Fruit fly (Drosophila melanogaster) whole organism, pupa: ENCODE data around the gene ND-13B.

Experiments
- CG32121 ChIP-seq: fragments of 200-800 bp; sonication (Bioruptor generic); IDR thresholded peaks from 2 replicates; pipeline ENCODE4 v1.3.6; 2022; ENCODE audit warnings: missing biosample characterization, missing genetic modification characterization
- CG34367 ChIP-seq: fragments of 200-800 bp; sonication (Bioruptor generic); optimal IDR thresholded peaks from 2 replicates; lab custom pipeline; 2018; ENCODE audit warnings: missing biosample characterization, mild to moderate bottlenecking, missing genetic modification characterization
- CG4496 ChIP-seq: fragments of 200-800 bp; sonication (Bioruptor generic); IDR thresholded peaks from 3 replicates; pipeline ENCODE4 v1.3.6; 2022; ENCODE audit warnings: missing biosample characterization, missing genetic modification characterization
- CG8301 ChIP-seq: fragments of 200-800 bp; sonication (Bioruptor generic); optimal IDR thresholded peaks from 2 replicates; lab custom pipeline; 2018; ENCODE audit warnings: missing biosample characterization, mild to moderate bottlenecking, missing genetic modification characterization
- CG9948 ChIP-seq: fragments of 200-800 bp; sonication (Bioruptor generic); optimal IDR thresholded peaks from 2 replicates; lab custom pipeline; 2018; ENCODE audit warnings: missing biosample characterization, mild to moderate bottlenecking, missing genetic modification characterization, moderate library complexity
- EcR ChIP-seq: fragments of 200-800 bp; sonication (Bioruptor generic); optimal IDR thresholded peaks from 3 replicates; lab custom pipeline; 2019; ENCODE audit warnings: missing biosample characterization, missing genetic modification characterization, mild to moderate bottlenecking, moderate library complexity, missing genetic modification reagents
- Pif1A ChIP-seq: fragments of 200-800 bp; sonication (Bioruptor generic); optimal IDR thresholded peaks from 3 replicates; lab custom pipeline; 2016; ENCODE audit warnings: missing biosample characterization, missing genetic modification characterization
- Pif1B ChIP-seq: fragments of 200-800 bp; sonication (Bioruptor generic); optimal IDR thresholded peaks from 3 replicates; lab custom pipeline; 2016; ENCODE audit warnings: missing biosample characterization, missing genetic modification characterization
- rn ChIP-seq: fragments of 200-800 bp; sonication (Bioruptor generic); IDR thresholded peaks from 2 replicates; pipeline ENCODE4 v1.3.6; 2022; ENCODE audit warnings: missing biosample characterization, missing genetic modification characterization

dm6 chr3L:10677816-10678215 is 16.1 kb downstream of the ND-13B start:
- TF ChIP-seq CG8301 (tag; lab: Kevin White, UChicago) (no peak), Pif1B (GFP tag; lab: Kevin White, UChicago) (no peak), CG4496 (no peak), Pif1A (GFP tag; lab: Kevin White, UChicago) (no peak), CG32121 (GFP tag; lab: Robert Waterston, UW) (no peak), CG34367 (no peak), rn (GFP tag; lab: Robert Waterston, UW) (no peak), CG9948 (tag; lab: Kevin White, UChicago) (no peak), EcR (GFP tag; lab: Kevin White, UChicago) (no peak)
